Fruit fly (Drosophila melanogaster) whole organism, larva: ENCODE data around the gene CG33552.
A peak's percentile ranks its signal among the peaks of the same experiment; 100 is the strongest.

ENCODE experiments used
- noc ChIP-seq: fragments of 200-800 bp; sonication (Bioruptor generic); optimal IDR thresholded peaks from 3 replicates; lab custom pipeline; 2019; ENCODE audit warnings: missing biosample characterization, mild to moderate bottlenecking, missing genetic modification characterization, moderate library complexity

The CG33552 gene

DNA sequence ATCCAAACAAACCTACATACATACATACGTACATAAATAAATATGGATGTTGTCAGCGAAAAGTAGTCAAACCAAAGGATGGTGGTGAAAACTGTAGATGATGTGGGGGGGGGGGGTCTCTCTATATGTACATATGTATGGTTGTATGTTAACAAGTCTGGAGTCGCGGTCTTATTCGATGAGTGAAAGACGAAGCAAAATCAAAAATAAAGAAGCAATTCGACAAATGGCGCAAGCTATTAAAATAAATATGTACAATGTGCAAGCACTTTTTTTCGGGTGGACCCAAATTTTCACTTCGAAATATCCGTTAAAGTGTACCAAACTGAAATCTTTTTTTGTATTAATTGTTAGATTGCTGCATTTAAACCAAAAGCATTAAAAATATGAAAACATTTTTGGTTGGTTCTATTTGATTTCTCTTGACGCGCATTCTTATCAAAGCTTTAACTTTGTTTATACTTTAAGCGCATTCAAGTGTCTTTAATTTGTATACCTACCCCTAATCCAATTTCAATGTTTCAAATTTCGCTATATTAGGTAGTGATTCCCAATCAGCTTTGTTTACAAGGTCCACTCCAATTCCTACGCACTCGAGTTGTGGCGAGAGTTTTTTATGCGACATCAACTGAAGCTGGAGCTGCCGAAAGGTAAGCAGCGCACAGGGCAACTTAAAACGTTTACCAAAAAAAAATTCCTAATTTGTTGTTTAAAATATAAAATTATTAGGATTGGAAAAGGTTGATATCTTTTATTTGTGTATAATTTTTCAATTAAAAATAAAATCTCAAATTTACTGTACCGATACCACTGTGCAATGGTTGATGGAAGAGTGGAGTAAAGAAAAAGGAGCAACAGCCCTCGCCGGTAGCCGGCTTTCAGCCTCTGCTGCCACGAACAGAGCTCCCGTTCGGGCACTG is 1.9 kb downstream of the CG33552 start, which contains the start of gene CG31807:
Gene CG31807, minus strand, starts transcription at position 51 of the 920 bp plus-strand sequence.
- peak; percentile 63 for TF ChIP-seq noc (tag; lab: Kevin White, UChicago)

- peak; percentile 16 for TF ChIP-seq noc (tag; lab: Kevin White, UChicago)
These were observed 2.8 kb downstream of the CG33552 start for dm6 chr2L:16684908-16685611.

dm6 chr2L:16685612-16685912 is 3.3 kb downstream of the CG33552 start:
- no peak for TF ChIP-seq noc (tag; lab: Kevin White, UChicago)

- TF ChIP-seq noc (tag; lab: Kevin White, UChicago): no peak
These were observed 4.2 kb downstream of the CG33552 start for dm6 chr2L:16686412-16687043.

dm6 chr2L:16687863-16688262 is 5.6 kb downstream of the CG33552 start:
- no peak for TF ChIP-seq noc (tag; lab: Kevin White, UChicago)

DNA sequence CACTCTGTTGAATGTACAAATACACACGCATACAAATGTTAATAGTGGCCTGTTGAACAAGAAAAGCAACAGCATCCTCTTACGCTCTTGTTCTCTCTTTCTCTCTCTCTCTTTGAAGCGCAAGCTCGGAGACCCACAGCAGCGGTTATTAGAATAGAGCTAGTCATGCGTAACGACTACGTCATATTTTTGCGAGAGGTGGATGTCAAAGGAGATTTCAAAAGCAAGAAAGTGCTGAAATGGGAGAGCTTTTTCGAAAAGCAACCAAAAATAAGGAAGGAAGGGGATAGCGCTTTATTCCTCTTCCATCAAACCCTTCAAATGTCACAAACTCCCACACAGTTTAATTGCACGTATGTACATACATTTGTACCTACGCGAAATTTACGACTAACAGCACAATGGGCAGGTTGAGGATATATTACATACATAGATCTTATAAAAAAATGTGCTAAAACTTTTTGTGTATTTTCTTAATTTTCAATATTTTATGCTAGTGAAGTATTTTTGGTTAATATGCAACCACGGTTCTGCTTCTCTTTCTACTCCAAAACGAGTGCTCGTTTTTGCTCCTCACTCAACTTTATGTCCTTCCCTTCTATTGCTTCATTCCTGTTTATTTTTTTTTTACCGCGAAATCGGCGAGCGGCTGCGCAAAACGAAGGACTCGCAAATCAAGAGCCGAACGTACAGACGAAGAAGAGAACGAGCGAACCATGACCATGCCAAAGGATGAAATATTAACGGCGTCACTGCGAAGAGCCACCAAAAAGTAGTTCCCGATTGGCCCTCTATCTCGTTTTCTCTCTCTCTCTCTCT is 7.7 kb downstream of the CG33552 start:
- TF ChIP-seq noc (tag; lab: Kevin White, UChicago): no peak

- no peak for TF ChIP-seq noc (tag; lab: Kevin White, UChicago)
These were observed 8.3 kb downstream of the CG33552 start for dm6 chr2L:16690619-16690908.

DNA sequence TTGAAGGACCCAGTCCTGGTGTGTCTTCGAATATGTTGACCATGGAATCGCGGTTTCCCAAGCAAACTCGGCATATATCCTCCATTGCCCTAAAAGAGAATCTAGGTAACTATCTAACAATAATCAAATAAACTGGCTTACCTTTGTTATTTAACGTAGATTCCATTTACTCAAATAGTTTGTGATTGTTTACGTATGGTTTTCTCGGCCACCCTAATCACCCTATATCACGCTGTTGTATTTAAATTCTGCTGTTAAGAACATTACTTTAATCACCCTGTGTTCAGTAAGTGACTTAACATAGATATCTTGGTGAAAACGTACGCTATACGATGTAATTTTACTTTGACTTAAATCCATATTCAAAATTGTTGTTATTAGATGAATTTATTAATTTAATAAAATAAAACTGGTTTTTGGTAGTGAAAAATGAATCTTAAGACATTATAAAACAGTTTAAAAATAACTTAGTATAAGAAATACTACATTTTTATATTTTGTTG is 20.8 kb downstream of the CG33552 start:
- TF ChIP-seq noc (tag; lab: Kevin White, UChicago): no peak

DNA sequence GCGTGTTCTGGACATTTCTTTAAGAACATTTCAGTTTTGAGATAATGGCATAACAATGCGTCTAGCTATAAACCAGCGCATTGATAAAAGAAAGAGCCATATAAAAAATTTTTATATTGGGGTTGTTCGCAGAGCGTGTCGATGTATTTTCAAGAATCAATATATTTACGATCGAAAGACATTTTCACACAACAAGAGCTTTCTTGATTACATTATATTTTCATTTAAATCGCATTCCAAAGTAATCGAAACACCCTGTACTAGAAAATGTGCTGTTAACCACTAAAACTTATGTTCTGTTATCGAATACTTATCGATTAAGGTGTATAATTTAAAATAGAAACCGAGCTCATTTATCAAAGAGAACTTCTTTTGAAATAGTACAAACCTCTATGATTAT is 21.4 kb downstream of the CG33552 start:
- no peak for TF ChIP-seq noc (tag; lab: Kevin White, UChicago)

- no peak for TF ChIP-seq noc (tag; lab: Kevin White, UChicago)
These were observed 24.8 kb downstream of the CG33552 start for dm6 chr2L:16706882-16707775.

dm6 chr2L:16709693-16710092 is 27.4 kb downstream of the CG33552 start:
- TF ChIP-seq noc (tag; lab: Kevin White, UChicago): no peak

dm6 chr2L:16710234-16710633 is 27.9 kb downstream of the CG33552 start:
- no peak for TF ChIP-seq noc (tag; lab: Kevin White, UChicago)

DNA sequence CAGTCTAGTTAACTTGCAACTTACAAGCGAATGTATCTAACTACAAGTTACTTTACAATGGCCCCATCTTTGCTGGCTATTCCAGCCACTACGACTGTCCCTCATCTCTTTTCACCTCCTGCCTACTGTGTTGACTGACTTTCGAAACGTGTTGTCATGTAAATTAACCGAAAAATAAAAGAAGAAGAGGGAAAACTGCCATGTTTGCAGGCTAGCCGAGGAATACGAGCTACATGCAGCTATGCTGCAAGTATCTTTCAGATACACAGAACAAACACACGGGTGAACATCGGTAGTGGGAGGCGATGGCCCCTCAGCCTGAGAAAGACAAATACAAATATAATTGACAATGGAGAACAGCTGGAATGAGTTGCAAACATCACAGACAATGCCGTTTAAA is 28.4 kb downstream of the CG33552 start:
- no peak for TF ChIP-seq noc (tag; lab: Kevin White, UChicago)

DNA sequence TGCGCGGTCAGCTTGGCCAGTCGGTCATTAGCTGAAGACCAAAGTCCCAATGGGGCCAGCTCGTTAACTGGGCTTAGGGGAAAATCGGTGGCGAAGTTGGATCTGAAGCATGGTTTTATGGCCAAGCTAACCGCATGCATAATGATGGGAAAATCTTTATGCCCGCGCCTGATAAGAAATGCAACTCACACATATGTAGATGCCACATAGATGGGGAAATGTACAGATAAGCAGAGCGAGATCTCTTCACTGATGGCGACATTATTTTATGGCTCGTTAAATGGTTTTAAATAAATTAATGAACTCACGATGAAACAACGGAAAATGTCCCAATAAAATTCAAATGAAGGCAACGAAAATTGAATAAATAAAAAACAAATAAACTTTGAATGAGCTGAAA is 29.6 kb downstream of the CG33552 start:
- TF ChIP-seq noc (tag; lab: Kevin White, UChicago): no peak
